Fruit fly (Drosophila melanogaster) Kc167 (cell line): ENCODE results near the gene CG43740.

Experiments used
- Myc ChIP-seq: fragments of >200 bp; optimal IDR thresholded peaks from 2 replicates; lab custom pipeline; 2017; ENCODE audit warnings: missing external identifiers
- Sin3A ChIP-seq: fragments of >200 bp; optimal IDR thresholded peaks from 2 replicates; lab custom pipeline; 2018; ENCODE audit warnings: missing external identifiers
- h ChIP-seq: fragments of >200 bp; optimal IDR thresholded peaks from 3 replicates; lab custom pipeline; 2018; ENCODE audit warnings: missing external identifiers
- insv ChIP-seq: fragments of >200 bp; optimal IDR thresholded peaks from 3 replicates; lab custom pipeline; 2018; ENCODE audit warnings: missing external identifiers
- psq ChIP-seq: fragments of >200 bp; optimal IDR thresholded peaks from 2 replicates; lab custom pipeline; 2017; ENCODE audit warnings: missing external identifiers
- ttk ChIP-seq: sonication (Bioruptor generic); optimal IDR thresholded peaks from 2 replicates; lab custom pipeline; 2017; ENCODE audit warnings: missing external identifiers

The CG43740 gene

dm6 chrX:10367801-10368203 lies 34.4 kb downstream of the CG43740 start, which contains the start of gene CG17841:
CG17841 (plus strand) TSS chrX:10368052.
- no peak for TF ChIP-seq insv (lab: Kevin White, UChicago)
- no peak for TF ChIP-seq Myc (lab: Kevin White, UChicago)
- TF ChIP-seq h (lab: Kevin White, UChicago), result no peak
- no peak for TF ChIP-seq Sin3A
- TF ChIP-seq psq (lab: Kevin White, UChicago), result no peak
- no peak for TF ChIP-seq ttk

dm6 chrX:10369315-10369714 lies 35.9 kb downstream of the CG43740 start:
- TF ChIP-seq Myc (lab: Kevin White, UChicago) (no peak), ttk (no peak), psq (lab: Kevin White, UChicago) (no peak), insv (lab: Kevin White, UChicago) (no peak), Sin3A (no peak), h (lab: Kevin White, UChicago) (no peak)

dm6 chrX:10369763-10370162 lies 36.3 kb downstream of the CG43740 start:
- TF ChIP-seq ttk (no peak), insv (lab: Kevin White, UChicago) (no peak), psq (lab: Kevin White, UChicago) (no peak), h (lab: Kevin White, UChicago) (no peak), Sin3A (no peak), Myc (lab: Kevin White, UChicago) (no peak)

dm6 chrX:10370201-10371038 lies 37.0 kb downstream of the CG43740 start:
- TF ChIP-seq h (lab: Kevin White, UChicago) (no peak), psq (lab: Kevin White, UChicago) (no peak), ttk (no peak), insv (lab: Kevin White, UChicago) (no peak), Sin3A (no peak), Myc (lab: Kevin White, UChicago) (no peak)

dm6 chrX:10375216-10375615 lies 41.8 kb downstream of the CG43740 start, which contains the start of the genes CG32686 and CG2898:
CG32686 (minus strand) TSS chrX:10375316.
CG2898 (plus strand) TSS chrX:10375374.
- TF ChIP-seq h (lab: Kevin White, UChicago) (no peak), psq (lab: Kevin White, UChicago) (no peak), Myc (lab: Kevin White, UChicago) (no peak), Sin3A (no peak), insv (lab: Kevin White, UChicago) (no peak), ttk (no peak)

dm6 chrX:10381252-10381651 lies 47.8 kb downstream of the CG43740 start, which contains the start of gene CG32681:
CG32681 (minus strand) TSS chrX:10381352.
- TF ChIP-seq ttk (no peak), Sin3A (no peak), h (lab: Kevin White, UChicago) (no peak), insv (lab: Kevin White, UChicago) (no peak), psq (lab: Kevin White, UChicago) (no peak), Myc (lab: Kevin White, UChicago) (no peak)

- no peak for TF ChIP-seq Myc (lab: Kevin White, UChicago)
- no peak for TF ChIP-seq Sin3A
- TF ChIP-seq ttk, result no peak
- TF ChIP-seq psq (lab: Kevin White, UChicago), result no peak
- no peak for TF ChIP-seq h (lab: Kevin White, UChicago)
- no peak for TF ChIP-seq insv (lab: Kevin White, UChicago)
Observed at dm6 chrX:10384947-10385346, 51.5 kb downstream of the CG43740 start.

dm6 chrX:10385757-10386156 lies 52.3 kb downstream of the CG43740 start, which contains the start of the genes Psf3 and flw:
Psf3 (minus strand) TSS chrX:10385861.
flw (plus strand) TSS chrX:10385960.
- TF ChIP-seq ttk, result no peak
- no peak for TF ChIP-seq psq (lab: Kevin White, UChicago)
- no peak for TF ChIP-seq Sin3A
- no peak for TF ChIP-seq Myc (lab: Kevin White, UChicago)
- TF ChIP-seq insv (lab: Kevin White, UChicago), result no peak
- TF ChIP-seq h (lab: Kevin White, UChicago), result no peak

- TF ChIP-seq ttk (no peak), h (lab: Kevin White, UChicago) (no peak)
Observed at dm6 chrX:10386183-10386582, 52.7 kb downstream of the CG43740 start.

- TF ChIP-seq Myc (lab: Kevin White, UChicago) (no peak), ttk (no peak), psq (lab: Kevin White, UChicago) (no peak), insv (lab: Kevin White, UChicago) (no peak), h (lab: Kevin White, UChicago) (no peak)
Observed at dm6 chrX:10386810-10387340, 53.4 kb downstream of the CG43740 start.

- no peak for TF ChIP-seq h (lab: Kevin White, UChicago)
- TF ChIP-seq ttk, result no peak
Observed at dm6 chrX:10387672-10388071, 54.2 kb downstream of the CG43740 start.

dm6 chrX:10396832-10397231 lies 63.4 kb downstream of the CG43740 start:
- TF ChIP-seq insv (lab: Kevin White, UChicago) (no peak), Sin3A (no peak), ttk (no peak), Myc (lab: Kevin White, UChicago) (no peak), h (lab: Kevin White, UChicago) (no peak), psq (lab: Kevin White, UChicago) (no peak)
